Worm (Caenorhabditis elegans) whole organism, early embryonic: ENCODE measurements around the gene EGAP1.1.
A peak's percentile ranks its signal among the peaks of the same experiment; 100 is the strongest.

Source experiments
- B0310.2 ChIP-seq: sonication (generic microtip); optimal IDR thresholded peaks from 2 replicates; lab custom pipeline; 2016; ENCODE audit warnings: mild to moderate bottlenecking, missing genetic modification characterization, missing compliant biosample characterization
- F13C5.2 ChIP-seq: sonication (generic microtip); optimal IDR thresholded peaks from 2 replicates; lab custom pipeline; 2017; ENCODE audit warnings: mild to moderate bottlenecking, missing genetic modification characterization, inconsistent platforms, missing compliant biosample characterization
- aly-1 ChIP-seq: sonication (generic microtip); optimal IDR thresholded peaks from 2 replicates; lab custom pipeline; 2016; ENCODE audit warnings: missing genetic modification characterization, missing compliant biosample characterization
- ama-1 ChIP-seq: fragments of 150-350 bp; optimal IDR thresholded peaks from 2 replicates; lab custom pipeline; 2014
- ceh-13 ChIP-seq: fragments of 200-800 bp; sonication (Bioruptor generic); optimal IDR thresholded peaks from 2 replicates; lab custom pipeline; 2018; ENCODE audit warnings: mild to moderate bottlenecking, missing genetic modification characterization, missing compliant biosample characterization
- ceh-36 ChIP-seq: sonication (generic microtip); optimal IDR thresholded peaks from 2 replicates; lab custom pipeline; 2016; ENCODE audit warnings: missing genetic modification characterization, inconsistent platforms, missing compliant biosample characterization
- ets-7 ChIP-seq: sonication (generic microtip); optimal IDR thresholded peaks from 2 replicates; lab custom pipeline; 2016; ENCODE audit warnings: missing genotype, missing genetic modification characterization, missing compliant biosample characterization
- flt-1 ChIP-seq: fragments of 200-800 bp; sonication (Bioruptor generic); IDR thresholded peaks from 2 replicates; pipeline ENCODE4 v1.3.6; 2022; ENCODE audit warnings: missing genetic modification characterization, missing compliant biosample characterization
- hmbx-1 ChIP-seq: sonication (generic microtip); optimal IDR thresholded peaks from 2 replicates; lab custom pipeline; 2016; ENCODE audit warnings: mild to moderate bottlenecking, missing genetic modification characterization, missing compliant biosample characterization
- hmg-4 ChIP-seq: fragments of 200-800 bp; sonication (Bioruptor generic); optimal IDR thresholded peaks from 2 replicates; lab custom pipeline; 2018; ENCODE audit warnings: mild to moderate bottlenecking, missing genetic modification characterization, missing compliant biosample characterization
- hnd-1 ChIP-seq: sonication (generic microtip); optimal IDR thresholded peaks from 2 replicates; lab custom pipeline; 2016; ENCODE audit warnings: missing genetic modification characterization, missing compliant biosample characterization
- pes-1 ChIP-seq: fragments of 200-800 bp; sonication (Bioruptor generic); IDR thresholded peaks from 2 replicates; pipeline ENCODE4 v1.3.6; 2022; ENCODE audit warnings: missing genetic modification reagents, missing genetic modification characterization, missing compliant biosample characterization
- scrt-1 ChIP-seq: fragments of 200-800 bp; sonication (Bioruptor generic); IDR thresholded peaks from 2 replicates; pipeline ENCODE4 v1.3.6; 2022; ENCODE audit warnings: missing genetic modification characterization, missing compliant biosample characterization
- sea-1 ChIP-seq: fragments of 200-800 bp; sonication (Bioruptor generic); conservative IDR thresholded peaks from 2 replicates; pipeline ENCODE4 v1.3.6; 2022; ENCODE audit warnings: missing genetic modification characterization, missing compliant biosample characterization
- tbx-11 ChIP-seq: fragments of 200-800 bp; sonication (Bioruptor generic); IDR thresholded peaks from 2 replicates; pipeline ENCODE4 v1.3.6; 2022; ENCODE audit warnings: missing genetic modification characterization, missing compliant biosample characterization
- tbx-37 ChIP-seq: fragments of 200-800 bp; sonication (Bioruptor generic); conservative IDR thresholded peaks from 2 replicates; pipeline ENCODE4 v1.3.6; 2022; ENCODE audit warnings: missing genetic modification reagents, missing genetic modification characterization, missing compliant biosample characterization
- tra-4 ChIP-seq: sonication (generic microtip); optimal IDR thresholded peaks from 2 replicates; lab custom pipeline; 2017; ENCODE audit warnings: missing genetic modification characterization, missing compliant biosample characterization

The EGAP1.1 gene

ce11 chrIII:5958172-5958886 lies 21.3 kb upstream of the EGAP1.1 start, which contains the start of the genes nono-1 and nop-1:
Gene nono-1, minus strand, starts transcription at chrIII:5958246.
Gene nop-1, plus strand, starts transcription at chrIII:5958722.
- TF ChIP-seq hmg-4 (peak; percentile 49), F13C5.2 (peak; percentile 2), pes-1 (GFP tag; lab: Robert Waterston, UW) (no peak)

- TF ChIP-seq ceh-13 (GFP tag; lab: Kevin White, UChicago) (peak; percentile 2), sea-1 (no peak), hmg-4 (no peak), hmbx-1 (tag; lab: Kevin White, UChicago) (no peak), tbx-11 (GFP tag; lab: Robert Waterston, UW) (0 out of 2 replicates have a peak, but pooled peaks have one; percentile 21)
Measured at ce11 chrIII:5953913-5954290, 16.9 kb upstream of the EGAP1.1 start.

ce11 chrIII:5953041-5953912 lies 16.3 kb upstream of the EGAP1.1 start:
- TF ChIP-seq B0310.2 (tag; lab: Kevin White, UChicago) = no peak
- TF ChIP-seq ets-7 (tag; lab: Kevin White, UChicago) = no peak
- TF ChIP-seq flt-1 (GFP tag; lab: Robert Waterston, UW) = no peak
- TF ChIP-seq hmg-4 = no peak
- TF ChIP-seq hnd-1 (tag; lab: Kevin White, UChicago) = no peak
- TF ChIP-seq pes-1 (GFP tag; lab: Robert Waterston, UW) = no peak
- no peak for TF ChIP-seq sea-1
- no peak for TF ChIP-seq scrt-1 (GFP tag; lab: Robert Waterston, UW)
- TF ChIP-seq tbx-37 (GFP tag; lab: Robert Waterston, UW) = no peak
- no peak for TF ChIP-seq tra-4 (tag; lab: Kevin White, UChicago)
- no peak for TF ChIP-seq F13C5.2
- no peak for TF ChIP-seq tbx-11 (GFP tag; lab: Robert Waterston, UW)
- TF ChIP-seq hmbx-1 (tag; lab: Kevin White, UChicago) = no peak
- no peak for TF ChIP-seq ceh-13 (GFP tag; lab: Kevin White, UChicago)
- TF ChIP-seq ama-1 (lab: Kevin White, UChicago) = no peak
- no peak for TF ChIP-seq ceh-36 (tag; lab: Kevin White, UChicago)
- TF ChIP-seq aly-1 (tag; lab: Kevin White, UChicago) = no peak

ce11 chrIII:5951589-5952378 lies 14.8 kb upstream of the EGAP1.1 start:
- TF ChIP-seq tra-4 (tag; lab: Kevin White, UChicago) = no peak
- no peak for TF ChIP-seq ceh-36 (tag; lab: Kevin White, UChicago)
- no peak for TF ChIP-seq hmg-4
- no peak for TF ChIP-seq tbx-37 (GFP tag; lab: Robert Waterston, UW)
- no peak for TF ChIP-seq ceh-13 (GFP tag; lab: Kevin White, UChicago)
- no peak for TF ChIP-seq tbx-11 (GFP tag; lab: Robert Waterston, UW)
- TF ChIP-seq scrt-1 (GFP tag; lab: Robert Waterston, UW) = no peak
- TF ChIP-seq ama-1 (lab: Kevin White, UChicago) = no peak
- TF ChIP-seq B0310.2 (tag; lab: Kevin White, UChicago) = no peak

ce11 chrIII:5950756-5951345 lies 13.8 kb upstream of the EGAP1.1 start:
- TF ChIP-seq sea-1 = no peak
- TF ChIP-seq ceh-13 (GFP tag; lab: Kevin White, UChicago) = no peak
- no peak for TF ChIP-seq tbx-37 (GFP tag; lab: Robert Waterston, UW)
- TF ChIP-seq ceh-36 (tag; lab: Kevin White, UChicago) = no peak
- TF ChIP-seq ama-1 (lab: Kevin White, UChicago) = no peak
- TF ChIP-seq flt-1 (GFP tag; lab: Robert Waterston, UW) = no peak
- no peak for TF ChIP-seq hnd-1 (tag; lab: Kevin White, UChicago)
- TF ChIP-seq tra-4 (tag; lab: Kevin White, UChicago) = no peak
- no peak for TF ChIP-seq pes-1 (GFP tag; lab: Robert Waterston, UW)
- no peak for TF ChIP-seq F13C5.2
- TF ChIP-seq tbx-11 (GFP tag; lab: Robert Waterston, UW) = no peak
- TF ChIP-seq scrt-1 (GFP tag; lab: Robert Waterston, UW) = no peak

ce11 chrIII:5949817-5950216 lies 12.8 kb upstream of the EGAP1.1 start:
- TF ChIP-seq scrt-1 (GFP tag; lab: Robert Waterston, UW) (no peak), B0310.2 (tag; lab: Kevin White, UChicago) (no peak), F13C5.2 (no peak), hmbx-1 (tag; lab: Kevin White, UChicago) (no peak), ets-7 (tag; lab: Kevin White, UChicago) (no peak), hnd-1 (tag; lab: Kevin White, UChicago) (no peak), sea-1 (no peak), tbx-11 (GFP tag; lab: Robert Waterston, UW) (no peak), aly-1 (tag; lab: Kevin White, UChicago) (no peak), ceh-36 (tag; lab: Kevin White, UChicago) (no peak), ama-1 (lab: Kevin White, UChicago) (no peak), ceh-13 (GFP tag; lab: Kevin White, UChicago) (no peak)
